Fruit fly (Drosophila melanogaster): ENCODE measurements around the gene Cpr62Bb.

Cpr62Bb gene

dm6 chr3L:1884652-1885051 is 49.7 kb upstream of the Cpr62Bb start, which contains the start of gene Aprt (continued):
- TF ChIP-seq Dll (GFP tag; IDR thresholded peaks at IDR 0.05; ENCODE audit: partially characterized antibody) (peak; percentile 81), CG12104 (GFP tag; optimal IDR thresholded peaks at IDR 0.05) (no peak), CG6272 (GFP tag; IDR thresholded peaks at IDR 0.05) (no peak), BEAF-32 (GFP tag; optimal IDR thresholded peaks at IDR 0.05) (peak; percentile 78), vnd (GFP tag; IDR thresholded peaks at IDR 0.05; ENCODE audit: partially characterized antibody) (no peak), CG11560 (tag; IDR thresholded peaks at IDR 0.05) (no peak), sc (optimal IDR thresholded peaks at IDR 0.05) (no peak), sc (GFP tag; optimal IDR thresholded peaks at IDR 0.05) (no peak), CG8359 (GFP tag; optimal IDR thresholded peaks at IDR 0.05; ENCODE audit: borderline replicate concordance) (no peak), CG11695 (GFP tag; IDR thresholded peaks at IDR 0.05) (no peak), Oli (tag; optimal IDR thresholded peaks at IDR 0.05) (no peak), CG13123 (GFP tag; optimal IDR thresholded peaks at IDR 0.05) (no peak), ken (GFP tag; IDR thresholded peaks at IDR 0.05) (no peak), CG13296 (GFP tag; optimal IDR thresholded peaks at IDR 0.05) (no peak), her (GFP tag; optimal IDR thresholded peaks at IDR 0.05) (no peak), CG13424 (tag; optimal IDR thresholded peaks at IDR 0.05) (no peak), CG30403 (GFP tag; optimal IDR thresholded peaks at IDR 0.05) (no peak), Taf1 (GFP tag; IDR thresholded peaks at IDR 0.05) (no peak), tio (GFP tag; optimal IDR thresholded peaks at IDR 0.05) (no peak), Opbp (GFP tag; IDR thresholded peaks at IDR 0.05; ENCODE audit: partially characterized antibody) (peak; percentile 86), Hsf (GFP tag; optimal IDR thresholded peaks at IDR 0.05) (no peak), CG15011 (GFP tag; optimal IDR thresholded peaks at IDR 0.05) (no peak), sens (GFP tag) (peak; percentile 72), Mad (GFP tag; optimal IDR thresholded peaks at IDR 0.05) (no peak), CG14860 (GFP tag; IDR thresholded peaks at IDR 0.05; ENCODE audit: partially characterized antibody) (0 out of 3 replicates have a peak, but pooled peaks have one; percentile 31), CG10654 (GFP tag; optimal IDR thresholded peaks at IDR 0.05) (no peak), nom (GFP tag; optimal IDR thresholded peaks at IDR 0.05) (no peak), CG11093 (GFP tag; IDR thresholded peaks at IDR 0.05) (no peak), fd102C (GFP tag; optimal IDR thresholded peaks at IDR 0.05) (no peak), tll (GFP tag; optimal IDR thresholded peaks at IDR 0.05) (no peak), disco-r (GFP tag; optimal IDR thresholded peaks at IDR 0.05) (no peak), rib (GFP tag; IDR thresholded peaks at IDR 0.05) (no peak), Eip74EF (GFP tag; optimal IDR thresholded peaks at IDR 0.05) (peak in 1 of 2 experiments; percentile 10), Ravus (GFP tag; IDR thresholded peaks at IDR 0.05) (no peak), CG9797 (GFP tag; optimal IDR thresholded peaks at IDR 0.05) (peak; percentile 50), Hr39 (optimal IDR thresholded peaks at IDR 0.05) (no peak), CG1603 (tag; optimal IDR thresholded peaks at IDR 0.05) (peak; percentile 47), CG13287 (GFP tag; IDR thresholded peaks at IDR 0.05; ENCODE audit: partially characterized antibody) (peak; percentile 91), CG12219 (GFP tag; optimal IDR thresholded peaks at IDR 0.05) (no peak), tx (GFP tag; optimal IDR thresholded peaks at IDR 0.05) (no peak), CG9817 (tag; optimal IDR thresholded peaks at IDR 0.05) (no peak), salm (tag; optimal IDR thresholded peaks at IDR 0.05) (no peak), pfk (GFP tag; optimal IDR thresholded peaks at IDR 0.05) (no peak), CG13894 (tag; optimal IDR thresholded peaks at IDR 0.05) (peak; percentile 19), Lim3 (GFP tag; IDR thresholded peaks at IDR 0.05) (no peak), grau (tag; optimal IDR thresholded peaks at IDR 0.05) (peak; percentile 28), Atf6 (GFP tag; IDR thresholded peaks at IDR 0.05) (no peak), CG18764 (GFP tag; optimal IDR thresholded peaks at IDR 0.05) (no peak), nerfin-1 (tag; optimal IDR thresholded peaks at IDR 0.05) (no peak), Ptx1 (GFP tag; IDR thresholded peaks at IDR 0.05) (no peak), CHES-1-like (GFP tag; optimal IDR thresholded peaks at IDR 0.05) (no peak)
